Worm (Caenorhabditis elegans) whole organism, L1 larva: ENCODE results near the gene cutl-3.

Source experiments
- C34B4.2 ChIP-seq: sonication (generic microtip); optimal IDR thresholded peaks from 2 replicates; lab custom pipeline; 2017; ENCODE audit warnings: mild to moderate bottlenecking, missing genetic modification characterization, missing compliant biosample characterization
- irx-1 ChIP-seq: sonication (generic microtip); optimal IDR thresholded peaks from 2 replicates; lab custom pipeline; 2016; ENCODE audit warnings: missing genetic modification characterization, missing compliant biosample characterization
- lin-35 ChIP-seq, 2 experiments: fragments of 150-350 bp; optimal IDR thresholded peaks; 2 replicates each; lab custom pipeline; 2014; ENCODE audit warnings: missing biosample characterization in 2 of 2, missing genetic modification characterization in 2 of 2, missing genetic modification reagents in 2 of 2
- nhr-19 ChIP-seq: fragments of 200-800 bp; sonication (Bioruptor generic); conservative IDR thresholded peaks from 2 replicates; pipeline ENCODE4 v1.3.6; 2022; ENCODE audit warnings: missing genetic modification characterization, missing compliant biosample characterization
- nhr-237 ChIP-seq: fragments of 150-350 bp; optimal IDR thresholded peaks from 2 replicates; lab custom pipeline; 2014; ENCODE audit warnings: missing biosample characterization, missing genetic modification characterization
- nhr-71 ChIP-seq: sonication (generic microtip); optimal IDR thresholded peaks from 2 replicates; lab custom pipeline; 2016; ENCODE audit warnings: mild to moderate bottlenecking, missing genetic modification characterization, moderate library complexity, missing compliant biosample characterization
- nhr-77 ChIP-seq: fragments of 150-350 bp; optimal IDR thresholded peaks from 2 replicates; lab custom pipeline; 2014; ENCODE audit warnings: missing biosample characterization, missing genetic modification characterization
- nhr-84 ChIP-seq: sonication (generic microtip); optimal IDR thresholded peaks from 2 replicates; lab custom pipeline; 2017; ENCODE audit warnings: missing biosample characterization, missing genetic modification characterization
- nhr-85 ChIP-seq: sonication (generic microtip); peaks from one replicate; lab custom pipeline; 2016; ENCODE audit warnings: missing genetic modification characterization, inconsistent platforms, missing compliant biosample characterization
- snu-23 ChIP-seq: sonication (generic microtip); optimal IDR thresholded peaks from 2 replicates; lab custom pipeline; 2016; ENCODE audit warnings: missing genetic modification characterization, missing compliant biosample characterization
- sox-4 ChIP-seq: sonication (generic microtip); optimal IDR thresholded peaks from 2 replicates; lab custom pipeline; 2016; ENCODE audit warnings: missing genetic modification characterization, missing compliant biosample characterization

The cutl-3 gene

DNA sequence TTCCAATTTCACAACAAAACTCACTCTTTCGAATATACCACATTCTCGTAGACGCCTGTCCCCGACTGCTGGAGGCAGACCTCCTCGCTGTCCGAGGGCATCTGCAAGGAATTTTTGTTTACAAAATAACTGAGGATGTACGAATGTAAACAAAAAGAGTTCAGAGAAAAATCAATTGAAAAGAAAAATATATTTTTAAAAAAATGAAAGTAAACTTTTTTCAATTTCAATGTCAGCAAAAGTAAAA, 52.9 kb downstream of the cutl-3 start, which contains the start of gene mrp-5:
mrp-5 (minus strand) TSS at position 101 of the 247 bp plus-strand sequence.
- TF ChIP-seq C34B4.2 (tag; lab: Kevin White, UChicago): no peak
- no peak for TF ChIP-seq nhr-19 (GFP tag; lab: Robert Waterston, UW)
- TF ChIP-seq nhr-77 (tag; lab: Kevin White, UChicago): no peak
- TF ChIP-seq lin-35 (GFP tag; optimal IDR thresholded peaks at IDR 0.05; lab: Kevin White, UChicago): no peak
- no peak for TF ChIP-seq nhr-71 (tag; lab: Kevin White, UChicago)
- no peak for TF ChIP-seq snu-23
- no peak for TF ChIP-seq nhr-84
- no peak for TF ChIP-seq irx-1 (tag; lab: Kevin White, UChicago)
- TF ChIP-seq nhr-237: no peak
- no peak for TF ChIP-seq nhr-85
- TF ChIP-seq sox-4 (tag; lab: Kevin White, UChicago): no peak
